Worm (Caenorhabditis elegans) whole organism, young adult: ENCODE results near the gene T15B7.8.

Experiments
- K11D2.4 ChIP-seq: fragments of 200-800 bp; sonication (Bioruptor generic); IDR thresholded peaks from 2 replicates; pipeline ENCODE4 v1.3.6; 2022; ENCODE audit warnings: missing genetic modification reagents, missing genetic modification characterization, missing compliant biosample characterization
- Y53G8AR.9 ChIP-seq: fragments of 200-800 bp; sonication (Bioruptor generic); conservative IDR thresholded peaks from 2 replicates; pipeline ENCODE4 v1.3.6; 2022; ENCODE audit warnings: missing genetic modification reagents, missing genetic modification characterization, missing compliant biosample characterization
- let-526 ChIP-seq: fragments of 200-800 bp; sonication (Bioruptor generic); IDR thresholded peaks from 2 replicates; pipeline ENCODE4 v1.3.6; 2022; ENCODE audit warnings: missing genetic modification reagents, missing genetic modification characterization, missing compliant biosample characterization
- lsl-1 ChIP-seq: fragments of 200-800 bp; sonication (Bioruptor generic); optimal IDR thresholded peaks from 2 replicates; lab custom pipeline; 2018; ENCODE audit warnings: mild to moderate bottlenecking, missing genetic modification characterization, moderate library complexity, missing compliant biosample characterization
- madf-10 ChIP-seq: sonication (generic microtip); optimal IDR thresholded peaks from 2 replicates; lab custom pipeline; 2016; ENCODE audit warnings: mild to moderate bottlenecking, missing genetic modification characterization, missing compliant biosample characterization
- nfya-1 ChIP-seq: sonication (generic microtip); optimal IDR thresholded peaks from 2 replicates; lab custom pipeline; 2017; ENCODE audit warnings: antibody characterized with exemption, missing compliant biosample characterization, missing genetic modification characterization, borderline replicate concordance; ENCODE audit not compliant: insufficient read depth
- nhr-179 ChIP-seq: sonication (generic microtip); optimal IDR thresholded peaks from 2 replicates; lab custom pipeline; 2016; ENCODE audit warnings: mild to moderate bottlenecking, missing genetic modification characterization, missing compliant biosample characterization
- rec-8 ChIP-seq, 2 experiments: sonication (generic microtip); optimal IDR thresholded peaks; 2 replicates each; lab custom pipeline; 2016; ENCODE audit warnings: mild to moderate bottlenecking in 2 of 2, missing genetic modification characterization in 2 of 2, missing genetic modification reagents in 2 of 2, missing genotype in 2 of 2, missing biosample characterization in 1 of 2, missing compliant biosample characterization in 1 of 2, moderate library complexity in 1 of 2
- sdz-38 ChIP-seq: sonication (generic microtip); optimal IDR thresholded peaks from 2 replicates; lab custom pipeline; 2016; ENCODE audit warnings: missing genotype, missing genetic modification characterization, missing compliant biosample characterization
- sptf-2 ChIP-seq: fragments of 200-800 bp; sonication (Bioruptor generic); optimal IDR thresholded peaks from 2 replicates; lab custom pipeline; 2018; ENCODE audit warnings: mild to moderate bottlenecking, missing genetic modification characterization, missing compliant biosample characterization
- unc-130 ChIP-seq: sonication (generic microtip); optimal IDR thresholded peaks from 2 replicates; lab custom pipeline; 2016; ENCODE audit warnings: missing genetic modification reagents, missing genetic modification characterization, missing compliant biosample characterization
- ztf-6 ChIP-seq: fragments of 200-800 bp; sonication (Bioruptor generic); IDR thresholded peaks from 2 replicates; pipeline ENCODE4 v1.3.6; 2022; ENCODE audit warnings: missing genetic modification reagents, missing genetic modification characterization, missing compliant biosample characterization

ce11 chrV:6796264-6796663, 25.3 kb upstream of the T15B7.8 start:
- TF ChIP-seq Y53G8AR.9 (GFP tag; lab: Robert Waterston, UW) (no peak), unc-130 (GFP tag; lab: Kevin White, UChicago) (no peak), sdz-38 (no peak), nfya-1 (tag; lab: Kevin White, UChicago) (no peak), ztf-6 (GFP tag; lab: Robert Waterston, UW) (no peak), nhr-179 (no peak), lsl-1 (GFP tag; lab: Kevin White, UChicago) (no peak), madf-10 (tag; lab: Kevin White, UChicago) (no peak), K11D2.4 (GFP tag; lab: Robert Waterston, UW) (no peak), rec-8 (tag; optimal IDR thresholded peaks at IDR 0.05; lab: Kevin White, UChicago) (no peak), let-526 (no peak), sptf-2 (GFP tag; lab: Kevin White, UChicago) (no peak)
